Fruit fly (Drosophila melanogaster) whole organism, embryonic: ENCODE measurements around the gene CG42324.

ENCODE experiments used
- Adf1 ChIP-seq: fragments of 200-800 bp; sonication (Bioruptor generic); IDR thresholded peaks from 2 replicates; pipeline ENCODE4 v1.3.6; 2022; ENCODE audit warnings: missing biosample characterization, missing genetic modification characterization
- Bgb ChIP-seq: fragments of 200-800 bp; sonication (Bioruptor generic); IDR thresholded peaks from 2 replicates; pipeline ENCODE4 v1.3.6; 2022; ENCODE audit warnings: missing biosample characterization, missing genetic modification characterization; ENCODE audit not compliant: partially characterized antibody
- CG11247 ChIP-seq: fragments of 200-800 bp; sonication (Bioruptor generic); IDR thresholded peaks from 2 replicates; pipeline ENCODE4 v1.3.6; 2022; ENCODE audit warnings: missing biosample characterization, missing genetic modification characterization
- CG11504 ChIP-seq: fragments of 200-800 bp; sonication (Bioruptor generic); optimal IDR thresholded peaks from 3 replicates; lab custom pipeline; 2019; ENCODE audit warnings: missing biosample characterization, mild to moderate bottlenecking, missing genetic modification characterization, moderate library complexity
- CG13775 ChIP-seq: fragments of 200-800 bp; sonication (Bioruptor generic); optimal IDR thresholded peaks from 3 replicates; lab custom pipeline; 2017; ENCODE audit warnings: missing biosample characterization, mild to moderate bottlenecking, missing genetic modification characterization
- CG15479 ChIP-seq: fragments of 200-800 bp; sonication (Bioruptor generic); optimal IDR thresholded peaks from 3 replicates; lab custom pipeline; 2019; ENCODE audit warnings: missing biosample characterization, mild to moderate bottlenecking, missing genetic modification characterization, moderate library complexity
- CG16779 ChIP-seq: fragments of 200-800 bp; sonication (Bioruptor generic); IDR thresholded peaks from 2 replicates; pipeline ENCODE4 v1.3.6; 2022; ENCODE audit warnings: missing biosample characterization, missing genetic modification characterization
- CG16815 ChIP-seq: fragments of 200-800 bp; sonication (Bioruptor generic); optimal IDR thresholded peaks from 3 replicates; lab custom pipeline; 2017; ENCODE audit warnings: missing biosample characterization, mild to moderate bottlenecking, missing genetic modification characterization
- CG17385 ChIP-seq: fragments of 200-800 bp; sonication (Bioruptor generic); optimal IDR thresholded peaks from 3 replicates; lab custom pipeline; 2018; ENCODE audit warnings: missing biosample characterization, mild to moderate bottlenecking, missing genetic modification characterization
- CG3163 ChIP-seq: fragments of 200-800 bp; sonication (Bioruptor generic); optimal IDR thresholded peaks from 3 replicates; lab custom pipeline; 2016; ENCODE audit warnings: missing biosample characterization, missing genetic modification characterization
- CG34224 ChIP-seq: fragments of 200-800 bp; sonication (Bioruptor generic); IDR thresholded peaks from 3 replicates; pipeline ENCODE4 v1.3.6; 2022; ENCODE audit warnings: missing biosample characterization, missing genetic modification characterization; ENCODE audit not compliant: partially characterized antibody
- CG3726 ChIP-seq: fragments of 200-800 bp; sonication (Bioruptor generic); IDR thresholded peaks from 3 replicates; pipeline ENCODE4, ENCODE4 v1.3.6; 2022; ENCODE audit warnings: missing biosample characterization, missing genetic modification characterization
- CG6254 ChIP-seq: fragments of 200-800 bp; sonication (Bioruptor generic); optimal IDR thresholded peaks from 3 replicates; lab custom pipeline; 2017; ENCODE audit warnings: mild to moderate bottlenecking, missing biosample characterization, missing genetic modification reagents, missing genetic modification characterization
- CG6791 ChIP-seq: fragments of 200-800 bp; sonication (Bioruptor generic); IDR thresholded peaks from 3 replicates; pipeline ENCODE4 v1.3.6; 2022; ENCODE audit warnings: missing biosample characterization, missing genetic modification characterization; ENCODE audit not compliant: partially characterized antibody
- CG7372 ChIP-seq: fragments of 200-800 bp; sonication (Bioruptor generic); IDR thresholded peaks from 2 replicates; pipeline ENCODE4 v1.3.6; 2022; ENCODE audit warnings: missing biosample characterization, missing genetic modification characterization
- Deaf1 ChIP-seq: fragments of 200-800 bp; optimal IDR thresholded peaks from 3 replicates; lab custom pipeline; 2019; ENCODE audit warnings: missing biosample characterization, mild to moderate bottlenecking, missing genetic modification characterization, moderate library complexity
- Drgx ChIP-seq: fragments of 200-800 bp; sonication (Bioruptor generic); IDR thresholded peaks from 2 replicates; pipeline ENCODE4 v1.3.6; 2022; ENCODE audit warnings: missing biosample characterization, missing genetic modification characterization
- Hand ChIP-seq: fragments of 200-800 bp; sonication (Bioruptor generic); optimal IDR thresholded peaks from 2 replicates; lab custom pipeline; 2017; ENCODE audit warnings: mild to moderate bottlenecking, missing biosample characterization, missing genetic modification reagents, missing genetic modification characterization
- Med ChIP-seq: fragments of 200-800 bp; sonication (Bioruptor generic); peaks from one replicate; lab custom pipeline; 2016; ENCODE audit warnings: missing biosample characterization, missing genetic modification characterization, mild to moderate bottlenecking, inconsistent platforms, moderate library complexity
- NK7.1 ChIP-seq: fragments of 200-800 bp; sonication (Bioruptor generic); optimal IDR thresholded peaks from 3 replicates; lab custom pipeline; 2016; ENCODE audit warnings: missing biosample characterization, missing genetic modification characterization
- Opbp ChIP-seq: fragments of 200-800 bp; sonication (Bioruptor generic); IDR thresholded peaks from 3 replicates; pipeline ENCODE4 v1.3.6; 2022; ENCODE audit warnings: missing biosample characterization, missing genetic modification characterization; ENCODE audit not compliant: partially characterized antibody
- Trl ChIP-seq, 3 experiments: fragments of >200 bp in 2 of 3; fragments of 200-800 bp in 1 of 3; sonication (Bioruptor generic) in 1 of 3; optimal IDR thresholded peaks; 2 replicates in 1 of 3; 3 replicates in 2 of 3; lab custom pipeline; 2016 to 2017; ENCODE audit warnings: missing biosample characterization in 1 of 3, missing genetic modification characterization in 1 of 3
- abd-A ChIP-seq: fragments of 200-800 bp; sonication (Bioruptor generic); optimal IDR thresholded peaks from 3 replicates; lab custom pipeline; 2019; ENCODE audit warnings: missing biosample characterization, mild to moderate bottlenecking, missing genetic modification characterization, moderate library complexity
- cg ChIP-seq: fragments of 200-800 bp; sonication (Bioruptor generic); optimal IDR thresholded peaks from 3 replicates; lab custom pipeline; 2019; ENCODE audit warnings: missing biosample characterization, mild to moderate bottlenecking, missing genetic modification characterization, moderate library complexity
- chinmo ChIP-seq: fragments of 200-800 bp; sonication (Bioruptor generic); IDR thresholded peaks from 4 replicates; pipeline ENCODE4 v1.3.6; 2022; ENCODE audit warnings: missing biosample characterization, missing genetic modification characterization; ENCODE audit not compliant: partially characterized antibody
- chm ChIP-seq: fragments of 200-800 bp; sonication (Bioruptor generic); IDR thresholded peaks from 2 replicates; pipeline ENCODE4 v1.3.6; 2022; ENCODE audit warnings: missing biosample characterization, missing genetic modification characterization
- ci ChIP-seq: fragments of 200-800 bp; sonication (Bioruptor generic); IDR thresholded peaks from 3 replicates; pipeline ENCODE4 v1.3.6; 2022; ENCODE audit warnings: missing biosample characterization, missing genetic modification characterization
- crol ChIP-seq: fragments of 200-800 bp; sonication (Bioruptor generic); IDR thresholded peaks from 2 replicates; pipeline ENCODE4 v1.3.6; 2022; ENCODE audit warnings: missing biosample characterization, missing genetic modification characterization
- ftz-f1 ChIP-seq: fragments of 200-800 bp; sonication (Bioruptor generic); optimal IDR thresholded peaks from 2 replicates; lab custom pipeline; 2016; ENCODE audit warnings: missing biosample characterization, missing genetic modification characterization
- kay ChIP-seq: fragments of 200-800 bp; sonication (Bioruptor generic); optimal IDR thresholded peaks from 2 replicates; lab custom pipeline; 2016; ENCODE audit warnings: missing biosample characterization, missing genetic modification characterization
- nerfin-1 ChIP-seq: fragments of 200-800 bp; sonication (Bioruptor generic); optimal IDR thresholded peaks from 3 replicates; lab custom pipeline; 2019; ENCODE audit warnings: missing biosample characterization, mild to moderate bottlenecking, missing genetic modification characterization, moderate library complexity
- peb ChIP-seq: fragments of 200-800 bp; sonication (Bioruptor generic); IDR thresholded peaks from 2 replicates; pipeline ENCODE4 v1.3.6; 2022; ENCODE audit warnings: missing biosample characterization, missing genetic modification characterization
- pros ChIP-seq: fragments of 200-800 bp; sonication (Bioruptor generic); optimal IDR thresholded peaks from 3 replicates; lab custom pipeline; 2019; ENCODE audit warnings: missing biosample characterization, mild to moderate bottlenecking, missing genetic modification characterization, moderate library complexity
- scrt ChIP-seq: fragments of 200-800 bp; sonication (Bioruptor generic); optimal IDR thresholded peaks from 2 replicates; lab custom pipeline; 2018; ENCODE audit warnings: missing biosample characterization, mild to moderate bottlenecking, missing genetic modification characterization, moderate library complexity
- seq ChIP-seq: fragments of 200-800 bp; sonication (Bioruptor generic); IDR thresholded peaks from 2 replicates; pipeline ENCODE4 v1.3.6; 2022; ENCODE audit warnings: missing biosample characterization, missing genetic modification characterization
- sr ChIP-seq: fragments of 200-800 bp; sonication (Bioruptor generic); IDR thresholded peaks from 3 replicates; pipeline ENCODE4 v1.3.6; 2022; ENCODE audit warnings: missing biosample characterization, missing genetic modification characterization
- tll ChIP-seq, 2 experiments: fragments of 200-800 bp in 1 of 2; fragments of >200 bp in 1 of 2; sonication (Bioruptor generic) in 1 of 2; optimal IDR thresholded peaks; 2 replicates each; lab custom pipeline; 2017 to 2019; ENCODE audit warnings: missing biosample characterization in 2 of 2, missing genetic modification characterization in 2 of 2, mild to moderate bottlenecking in 1 of 2, moderate library complexity in 1 of 2
- yki ChIP-seq: fragments of >200 bp; optimal IDR thresholded peaks from 3 replicates; lab custom pipeline; 2018
- z ChIP-seq: fragments of 200-800 bp; sonication (Bioruptor generic); IDR thresholded peaks from 3 replicates; pipeline ENCODE4 v1.3.6; 2022; ENCODE audit warnings: missing biosample characterization, missing genetic modification characterization
- zen ChIP-seq: fragments of 200-800 bp; sonication (Bioruptor generic); optimal IDR thresholded peaks from 3 replicates; lab custom pipeline; 2018; ENCODE audit warnings: missing biosample characterization, mild to moderate bottlenecking, missing genetic modification characterization, moderate library complexity

CG42324 gene

DNA sequence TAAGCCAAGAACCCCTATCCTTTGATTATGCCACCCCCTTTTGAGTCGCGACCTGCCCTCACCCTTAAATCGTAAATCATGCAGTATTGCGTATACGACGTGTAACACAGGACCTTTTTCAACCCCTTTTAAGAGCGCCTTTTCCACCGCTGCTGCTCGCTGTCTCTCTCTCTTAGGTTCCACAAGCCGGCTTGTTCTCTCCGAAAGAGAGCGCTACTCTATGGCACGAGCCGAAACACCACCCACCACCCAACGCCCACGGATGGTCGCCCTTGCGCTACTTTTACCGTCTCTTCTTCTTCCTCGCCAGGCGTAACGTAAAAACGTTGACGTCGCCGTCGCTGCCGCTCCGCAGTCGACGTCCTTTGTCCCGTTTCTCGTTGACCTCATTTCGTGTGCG lies 72.7 kb downstream of the CG42324 start:
- TF ChIP-seq Bgb (GFP tag; lab: Robert Waterston, UW), result 0 out of 2 replicates have a peak, but pooled peaks have one; percentile 25
- TF ChIP-seq CG11504 (tag; lab: Kevin White, UChicago), result peak; percentile 78
- TF ChIP-seq scrt (GFP tag; lab: Kevin White, UChicago), result no peak
- TF ChIP-seq zen (tag; lab: Kevin White, UChicago), result no peak
- TF ChIP-seq NK7.1 (GFP tag; lab: Kevin White, UChicago), result no peak
- TF ChIP-seq tll (GFP tag; optimal IDR thresholded peaks at IDR 0.05; lab: Kevin White, UChicago), result peak in 1 of 2 experiments; percentile 1
- peak; percentile 42 for TF ChIP-seq CG15479 (GFP tag; lab: Kevin White, UChicago)
- 0 out of 3 replicates have a peak, but pooled peaks have one; percentile 23 for TF ChIP-seq CG6791 (GFP tag; lab: Robert Waterston, UW)
- peak; percentile 8; the same call in 1 of the 3 replicates for TF ChIP-seq ci (GFP tag; lab: Robert Waterston, UW)
- 0 out of 3 replicates have a peak, but pooled peaks have one; percentile 6 for TF ChIP-seq CG3726 (GFP tag; lab: Robert Waterston, UW)
- 0 out of 2 replicates have a peak, but pooled peaks have one; percentile 52 for TF ChIP-seq CG16779 (GFP tag; lab: Robert Waterston, UW)
- TF ChIP-seq seq (GFP tag; lab: Robert Waterston, UW), result peak; percentile 66
- TF ChIP-seq CG6254 (GFP tag; lab: Kevin White, UChicago), result no peak
- no peak for TF ChIP-seq ftz-f1 (GFP tag; lab: Kevin White, UChicago)
- TF ChIP-seq CG17385 (GFP tag; lab: Kevin White, UChicago), result peak; percentile 82
- 0 out of 2 replicates have a peak, but pooled peaks have one; percentile 22 for TF ChIP-seq Drgx
- TF ChIP-seq CG7372 (GFP tag; lab: Robert Waterston, UW), result peak; percentile 77
- peak; percentile 45; the same call in 1 of the 3 replicates for TF ChIP-seq Opbp (GFP tag; lab: Robert Waterston, UW)
- TF ChIP-seq Med (GFP tag; lab: Kevin White, UChicago), result peak; percentile 15
- TF ChIP-seq cg (GFP tag; lab: Kevin White, UChicago), result no peak
- TF ChIP-seq CG34224, result 0 out of 3 replicates have a peak, but pooled peaks have one; percentile 27
- no peak for TF ChIP-seq Hand (GFP tag; lab: Kevin White, UChicago)
- TF ChIP-seq chinmo (GFP tag; lab: Robert Waterston, UW), result 0 out of 4 replicates have a peak, but pooled peaks have one; percentile 33
- TF ChIP-seq z, result peak; percentile 54; the same call in 2 of the 3 replicates
- no peak for TF ChIP-seq CG13775 (GFP tag; lab: Kevin White, UChicago)
- TF ChIP-seq sr (GFP tag; lab: Robert Waterston, UW), result peak; percentile 76
- TF ChIP-seq CG3163 (GFP tag; lab: Kevin White, UChicago), result peak; percentile 67
- peak; percentile 15 for TF ChIP-seq abd-A (tag; lab: Kevin White, UChicago)
- 0 out of 2 replicates have a peak, but pooled peaks have one; percentile 19 for TF ChIP-seq CG11247 (GFP tag; lab: Robert Waterston, UW)
- TF ChIP-seq yki (lab: Kevin White, UChicago), result peak; percentile 5
- TF ChIP-seq peb (GFP tag; lab: Robert Waterston, UW), result no peak
- no peak for TF ChIP-seq kay (GFP tag; lab: Kevin White, UChicago)
- peak; percentile 32 for TF ChIP-seq Deaf1 (tag; lab: Kevin White, UChicago)
- peak; percentile 68 for TF ChIP-seq nerfin-1 (tag; lab: Kevin White, UChicago)
- peak; percentile 65 for TF ChIP-seq pros (GFP tag; lab: Kevin White, UChicago)
- peak; percentile 51; the same call in 1 of the 2 replicates for TF ChIP-seq chm
- 0 out of 2 replicates have a peak, but pooled peaks have one; percentile 44 for TF ChIP-seq crol
- TF ChIP-seq Trl (optimal IDR thresholded peaks at IDR 0.05; lab: Kevin White, UChicago), result peak; percentile 78
- no peak for TF ChIP-seq Trl (GFP tag; optimal IDR thresholded peaks at IDR 0.05; lab: Kevin White, UChicago)
- peak; percentile 96 for TF ChIP-seq Adf1 (GFP tag; lab: Robert Waterston, UW)
- TF ChIP-seq CG16815, result no peak
- TF ChIP-seq, all 482 proteins: peak for 29
